Worm (Caenorhabditis elegans) whole organism, L2 larva: ENCODE results near the gene flp-1.

ENCODE experiments used
- elt-1 ChIP-seq: fragments of 150-350 bp; optimal IDR thresholded peaks from 2 replicates; lab custom pipeline; 2014; ENCODE audit warnings: missing biosample characterization, missing genetic modification characterization
- elt-3 ChIP-seq: sonication (generic microtip); optimal IDR thresholded peaks from 2 replicates; lab custom pipeline; 2017; ENCODE audit warnings: missing biosample characterization, missing genetic modification characterization
- mdl-1 ChIP-seq, 2 experiments: fragments of 150-350 bp in 1 of 2; sonication (generic microtip) in 1 of 2; optimal IDR thresholded peaks; 2 replicates each; lab custom pipeline; 2017; ENCODE audit warnings: missing biosample characterization in 2 of 2, missing genetic modification characterization in 2 of 2
- nhr-12 ChIP-seq: fragments of 150-350 bp; optimal IDR thresholded peaks from 2 replicates; lab custom pipeline; 2014; ENCODE audit warnings: missing biosample characterization, missing genetic modification characterization
- nhr-6 ChIP-seq: fragments of 150-350 bp; optimal IDR thresholded peaks from 2 replicates; lab custom pipeline; 2014; ENCODE audit warnings: missing biosample characterization, missing genetic modification characterization
- unc-39 ChIP-seq: fragments of 150-350 bp; optimal IDR thresholded peaks from 2 replicates; lab custom pipeline; 2014; ENCODE audit warnings: missing biosample characterization, missing genetic modification characterization

ce11 chrIV:9144405-9144804 is at the start of gene flp-1:
- no peak for TF ChIP-seq mdl-1 (tag; optimal IDR thresholded peaks at IDR 0.05; lab: Kevin White, UChicago)
- TF ChIP-seq unc-39: no peak
- no peak for TF ChIP-seq elt-3 (tag; lab: Kevin White, UChicago)
- TF ChIP-seq nhr-6: no peak
- no peak for TF ChIP-seq elt-1
- no peak for TF ChIP-seq nhr-12 (tag; lab: Kevin White, UChicago)
